Worm (Caenorhabditis elegans) whole organism, early embryonic: ENCODE data around the gene col-145.

ENCODE experiments used
- B0310.2 ChIP-seq: sonication (generic microtip); optimal IDR thresholded peaks from 2 replicates; lab custom pipeline; 2016; ENCODE audit warnings: mild to moderate bottlenecking, missing genetic modification characterization, missing compliant biosample characterization
- F13C5.2 ChIP-seq: sonication (generic microtip); optimal IDR thresholded peaks from 2 replicates; lab custom pipeline; 2017; ENCODE audit warnings: mild to moderate bottlenecking, missing genetic modification characterization, inconsistent platforms, missing compliant biosample characterization
- aly-1 ChIP-seq: sonication (generic microtip); optimal IDR thresholded peaks from 2 replicates; lab custom pipeline; 2016; ENCODE audit warnings: missing genetic modification characterization, missing compliant biosample characterization
- ama-1 ChIP-seq: fragments of 150-350 bp; optimal IDR thresholded peaks from 2 replicates; lab custom pipeline; 2014
- ceh-13 ChIP-seq: fragments of 200-800 bp; sonication (Bioruptor generic); optimal IDR thresholded peaks from 2 replicates; lab custom pipeline; 2018; ENCODE audit warnings: mild to moderate bottlenecking, missing genetic modification characterization, missing compliant biosample characterization
- ceh-36 ChIP-seq: sonication (generic microtip); optimal IDR thresholded peaks from 2 replicates; lab custom pipeline; 2016; ENCODE audit warnings: missing genetic modification characterization, inconsistent platforms, missing compliant biosample characterization
- ets-7 ChIP-seq: sonication (generic microtip); optimal IDR thresholded peaks from 2 replicates; lab custom pipeline; 2016; ENCODE audit warnings: missing genotype, missing genetic modification characterization, missing compliant biosample characterization
- flt-1 ChIP-seq: fragments of 200-800 bp; sonication (Bioruptor generic); IDR thresholded peaks from 2 replicates; pipeline ENCODE4 v1.3.6; 2022; ENCODE audit warnings: missing genetic modification characterization, missing compliant biosample characterization
- hmbx-1 ChIP-seq: sonication (generic microtip); optimal IDR thresholded peaks from 2 replicates; lab custom pipeline; 2016; ENCODE audit warnings: mild to moderate bottlenecking, missing genetic modification characterization, missing compliant biosample characterization
- hmg-4 ChIP-seq: fragments of 200-800 bp; sonication (Bioruptor generic); optimal IDR thresholded peaks from 2 replicates; lab custom pipeline; 2018; ENCODE audit warnings: mild to moderate bottlenecking, missing genetic modification characterization, missing compliant biosample characterization
- hnd-1 ChIP-seq: sonication (generic microtip); optimal IDR thresholded peaks from 2 replicates; lab custom pipeline; 2016; ENCODE audit warnings: missing genetic modification characterization, missing compliant biosample characterization
- pes-1 ChIP-seq: fragments of 200-800 bp; sonication (Bioruptor generic); IDR thresholded peaks from 2 replicates; pipeline ENCODE4 v1.3.6; 2022; ENCODE audit warnings: missing genetic modification reagents, missing genetic modification characterization, missing compliant biosample characterization
- scrt-1 ChIP-seq: fragments of 200-800 bp; sonication (Bioruptor generic); IDR thresholded peaks from 2 replicates; pipeline ENCODE4 v1.3.6; 2022; ENCODE audit warnings: missing genetic modification characterization, missing compliant biosample characterization
- sea-1 ChIP-seq: fragments of 200-800 bp; sonication (Bioruptor generic); conservative IDR thresholded peaks from 2 replicates; pipeline ENCODE4 v1.3.6; 2022; ENCODE audit warnings: missing genetic modification characterization, missing compliant biosample characterization
- tbx-11 ChIP-seq: fragments of 200-800 bp; sonication (Bioruptor generic); IDR thresholded peaks from 2 replicates; pipeline ENCODE4 v1.3.6; 2022; ENCODE audit warnings: missing genetic modification characterization, missing compliant biosample characterization
- tbx-37 ChIP-seq: fragments of 200-800 bp; sonication (Bioruptor generic); conservative IDR thresholded peaks from 2 replicates; pipeline ENCODE4 v1.3.6; 2022; ENCODE audit warnings: missing genetic modification reagents, missing genetic modification characterization, missing compliant biosample characterization
- tra-4 ChIP-seq: sonication (generic microtip); optimal IDR thresholded peaks from 2 replicates; lab custom pipeline; 2017; ENCODE audit warnings: missing genetic modification characterization, missing compliant biosample characterization

The col-145 gene

ce11 chrV:9172989-9173388, 10.2 kb upstream of the col-145 start, which contains the start of gene gad-3:
Gene gad-3 (minus strand): TSS chrV:9173005.
- TF ChIP-seq hmbx-1: no peak
- no peak for TF ChIP-seq hmg-4 (GFP tag; lab: Kevin White, UChicago)
- no peak for TF ChIP-seq B0310.2 (tag; lab: Kevin White, UChicago)
- TF ChIP-seq ceh-36 (tag; lab: Kevin White, UChicago): no peak
- no peak for TF ChIP-seq scrt-1
- no peak for TF ChIP-seq ets-7
- TF ChIP-seq sea-1 (GFP tag; lab: Robert Waterston, UW): no peak
- no peak for TF ChIP-seq tbx-11 (GFP tag; lab: Robert Waterston, UW)
- no peak for TF ChIP-seq F13C5.2 (tag; lab: Kevin White, UChicago)
- no peak for TF ChIP-seq ceh-13
- no peak for TF ChIP-seq ama-1 (lab: Kevin White, UChicago)
- no peak for TF ChIP-seq pes-1

- no peak for TF ChIP-seq pes-1
- TF ChIP-seq ama-1 (lab: Kevin White, UChicago): no peak
- TF ChIP-seq B0310.2 (tag; lab: Kevin White, UChicago): no peak
- TF ChIP-seq scrt-1: no peak
- no peak for TF ChIP-seq tbx-37 (GFP tag; lab: Robert Waterston, UW)
- TF ChIP-seq ceh-13: no peak
- TF ChIP-seq F13C5.2 (tag; lab: Kevin White, UChicago): no peak
- TF ChIP-seq hmbx-1: no peak
- no peak for TF ChIP-seq hmg-4 (GFP tag; lab: Kevin White, UChicago)
- TF ChIP-seq ets-7: no peak
- no peak for TF ChIP-seq ceh-36 (tag; lab: Kevin White, UChicago)
- TF ChIP-seq flt-1 (GFP tag; lab: Robert Waterston, UW): no peak
- no peak for TF ChIP-seq tra-4
- TF ChIP-seq hnd-1 (tag; lab: Kevin White, UChicago): no peak
Measured at ce11 chrV:9168089-9168488, 5.3 kb upstream of the col-145 start, which contains the start of gene B0222.11. Gene B0222.11 (minus strand): TSS chrV:9168189.

- TF ChIP-seq B0310.2 (tag; lab: Kevin White, UChicago) (no peak), tbx-11 (GFP tag; lab: Robert Waterston, UW) (no peak), ets-7 (no peak), pes-1 (no peak), ama-1 (lab: Kevin White, UChicago) (no peak), aly-1 (tag; lab: Kevin White, UChicago) (no peak), hmg-4 (GFP tag; lab: Kevin White, UChicago) (no peak), scrt-1 (no peak), flt-1 (GFP tag; lab: Robert Waterston, UW) (no peak), tra-4 (no peak), hnd-1 (tag; lab: Kevin White, UChicago) (no peak), hmbx-1 (no peak), ceh-36 (tag; lab: Kevin White, UChicago) (no peak), tbx-37 (GFP tag; lab: Robert Waterston, UW) (no peak)
Measured at ce11 chrV:9166306-9166705, 3.5 kb upstream of the col-145 start.

- no peak for TF ChIP-seq F13C5.2 (tag; lab: Kevin White, UChicago)
- no peak for TF ChIP-seq sea-1 (GFP tag; lab: Robert Waterston, UW)
- TF ChIP-seq tra-4: no peak
- no peak for TF ChIP-seq ceh-13
- TF ChIP-seq B0310.2 (tag; lab: Kevin White, UChicago): no peak
- no peak for TF ChIP-seq hmbx-1
- no peak for TF ChIP-seq tbx-11 (GFP tag; lab: Robert Waterston, UW)
- no peak for TF ChIP-seq ceh-36 (tag; lab: Kevin White, UChicago)
- TF ChIP-seq scrt-1: no peak
- no peak for TF ChIP-seq flt-1 (GFP tag; lab: Robert Waterston, UW)
- TF ChIP-seq aly-1 (tag; lab: Kevin White, UChicago): no peak
- TF ChIP-seq hnd-1 (tag; lab: Kevin White, UChicago): no peak
- TF ChIP-seq pes-1: no peak
- no peak for TF ChIP-seq ama-1 (lab: Kevin White, UChicago)
- TF ChIP-seq tbx-37 (GFP tag; lab: Robert Waterston, UW): no peak
- TF ChIP-seq hmg-4 (GFP tag; lab: Kevin White, UChicago): no peak
- no peak for TF ChIP-seq ets-7
Measured at ce11 chrV:9165073-9165699, 2.4 kb upstream of the col-145 start, which contains the start of gene col-10. Gene col-10 (minus strand): TSS chrV:9165307.

- TF ChIP-seq hnd-1 (tag; lab: Kevin White, UChicago) (no peak), pes-1 (no peak), B0310.2 (tag; lab: Kevin White, UChicago) (no peak), flt-1 (GFP tag; lab: Robert Waterston, UW) (no peak), aly-1 (tag; lab: Kevin White, UChicago) (no peak), ets-7 (no peak), ama-1 (lab: Kevin White, UChicago) (no peak), ceh-13 (no peak), F13C5.2 (tag; lab: Kevin White, UChicago) (no peak)
Measured at ce11 chrV:9163897-9164296, 1.1 kb upstream of the col-145 start.

- no peak for TF ChIP-seq tbx-11 (GFP tag; lab: Robert Waterston, UW)
- TF ChIP-seq ets-7: no peak
- no peak for TF ChIP-seq tra-4
Measured at ce11 chrV:9162118-9162729, 581 bp downstream of the col-145 start.

ce11 chrV:9160224-9160886, 2.5 kb downstream of the col-145 start, which contains the start of gene col-144:
Gene col-144 (minus strand): TSS chrV:9160642.
- TF ChIP-seq ceh-36 (tag; lab: Kevin White, UChicago): no peak
- TF ChIP-seq aly-1 (tag; lab: Kevin White, UChicago): no peak
- no peak for TF ChIP-seq flt-1 (GFP tag; lab: Robert Waterston, UW)
- TF ChIP-seq pes-1: no peak
- TF ChIP-seq hnd-1 (tag; lab: Kevin White, UChicago): no peak
- TF ChIP-seq sea-1 (GFP tag; lab: Robert Waterston, UW): no peak
- TF ChIP-seq ceh-13: no peak
- TF ChIP-seq tbx-37 (GFP tag; lab: Robert Waterston, UW): no peak
- no peak for TF ChIP-seq ets-7
- TF ChIP-seq tbx-11 (GFP tag; lab: Robert Waterston, UW): no peak
